Fruit fly (Drosophila melanogaster) whole organism, pupa: Measurements from ENCODE around the gene CG9213.

Source experiments
- CG10348 ChIP-seq: fragments of 200-800 bp; sonication (Bioruptor generic); IDR thresholded peaks from 2 replicates; pipeline ENCODE4 v1.3.6; 2022; ENCODE audit warnings: missing biosample characterization, missing genetic modification characterization
- CG12605 ChIP-seq: fragments of 200-800 bp; sonication (Bioruptor generic); IDR thresholded peaks from 2 replicates; pipeline ENCODE4 v1.3.6; 2022; ENCODE audit warnings: missing biosample characterization, missing genetic modification characterization
- CG13204 ChIP-seq: fragments of 200-800 bp; sonication (Bioruptor generic); optimal IDR thresholded peaks from 2 replicates; lab custom pipeline; 2018; ENCODE audit warnings: missing biosample characterization, mild to moderate bottlenecking, missing genetic modification characterization, moderate library complexity
- CG14655 ChIP-seq: fragments of 200-800 bp; sonication (Bioruptor generic); optimal IDR thresholded peaks from 3 replicates; lab custom pipeline; 2017; ENCODE audit warnings: mild to moderate bottlenecking, missing biosample characterization, missing genetic modification reagents, missing genetic modification characterization
- CG15710 ChIP-seq: fragments of 200-800 bp; sonication (Bioruptor generic); optimal IDR thresholded peaks from 2 replicates; lab custom pipeline; 2018; ENCODE audit warnings: missing biosample characterization, mild to moderate bottlenecking, missing genetic modification characterization, moderate library complexity
- CG17806 ChIP-seq: fragments of 200-800 bp; sonication (Bioruptor generic); optimal IDR thresholded peaks from 2 replicates; lab custom pipeline; 2018; ENCODE audit warnings: missing biosample characterization, mild to moderate bottlenecking, missing genetic modification characterization, moderate library complexity
- CG32121 ChIP-seq: fragments of 200-800 bp; sonication (Bioruptor generic); IDR thresholded peaks from 2 replicates; pipeline ENCODE4 v1.3.6; 2022; ENCODE audit warnings: missing biosample characterization, missing genetic modification characterization
- CG34367 ChIP-seq: fragments of 200-800 bp; sonication (Bioruptor generic); optimal IDR thresholded peaks from 2 replicates; lab custom pipeline; 2018; ENCODE audit warnings: missing biosample characterization, mild to moderate bottlenecking, missing genetic modification characterization
- CG4496 ChIP-seq: fragments of 200-800 bp; sonication (Bioruptor generic); IDR thresholded peaks from 3 replicates; pipeline ENCODE4 v1.3.6; 2022; ENCODE audit warnings: missing biosample characterization, missing genetic modification characterization
- CG8159 ChIP-seq: fragments of 200-800 bp; sonication (Bioruptor generic); optimal IDR thresholded peaks from 3 replicates; lab custom pipeline; 2018; ENCODE audit warnings: missing biosample characterization, mild to moderate bottlenecking, missing genetic modification characterization, moderate library complexity
- CG8301 ChIP-seq: fragments of 200-800 bp; sonication (Bioruptor generic); optimal IDR thresholded peaks from 2 replicates; lab custom pipeline; 2018; ENCODE audit warnings: missing biosample characterization, mild to moderate bottlenecking, missing genetic modification characterization
- CG9948 ChIP-seq: fragments of 200-800 bp; sonication (Bioruptor generic); optimal IDR thresholded peaks from 2 replicates; lab custom pipeline; 2018; ENCODE audit warnings: missing biosample characterization, mild to moderate bottlenecking, missing genetic modification characterization, moderate library complexity
- D1 ChIP-seq: fragments of 200-800 bp; sonication (Bioruptor generic); optimal IDR thresholded peaks from 2 replicates; lab custom pipeline; 2018; ENCODE audit warnings: missing biosample characterization, mild to moderate bottlenecking, missing genetic modification characterization, moderate library complexity
- EcR ChIP-seq: fragments of 200-800 bp; sonication (Bioruptor generic); optimal IDR thresholded peaks from 3 replicates; lab custom pipeline; 2019; ENCODE audit warnings: missing biosample characterization, missing genetic modification characterization, mild to moderate bottlenecking, moderate library complexity, missing genetic modification reagents
- Ets98B ChIP-seq: fragments of 200-800 bp; sonication (Bioruptor generic); IDR thresholded peaks from 2 replicates; pipeline ENCODE4 v1.3.6; 2022; ENCODE audit warnings: missing biosample characterization, missing genetic modification characterization
- Pif1A ChIP-seq: fragments of 200-800 bp; sonication (Bioruptor generic); optimal IDR thresholded peaks from 3 replicates; lab custom pipeline; 2016; ENCODE audit warnings: missing biosample characterization, missing genetic modification characterization
- Pif1B ChIP-seq: fragments of 200-800 bp; sonication (Bioruptor generic); optimal IDR thresholded peaks from 3 replicates; lab custom pipeline; 2016; ENCODE audit warnings: missing biosample characterization, missing genetic modification characterization
- Snoo ChIP-seq: fragments of 200-800 bp; sonication (Bioruptor generic); optimal IDR thresholded peaks from 3 replicates; lab custom pipeline; 2017; ENCODE audit warnings: missing biosample characterization, mild to moderate bottlenecking, missing genetic modification characterization, inconsistent platforms
- fd96Ca ChIP-seq: fragments of 200-800 bp; sonication (Bioruptor generic); IDR thresholded peaks from 3 replicates; pipeline ENCODE4 v1.3.6; 2022; ENCODE audit warnings: missing biosample characterization, missing genetic modification characterization
- gl ChIP-seq: fragments of 200-800 bp; sonication (Bioruptor generic); optimal IDR thresholded peaks from 2 replicates; lab custom pipeline; 2018; ENCODE audit warnings: missing biosample characterization, mild to moderate bottlenecking, missing genetic modification characterization
- rn ChIP-seq: fragments of 200-800 bp; sonication (Bioruptor generic); IDR thresholded peaks from 2 replicates; pipeline ENCODE4 v1.3.6; 2022; ENCODE audit warnings: missing biosample characterization, missing genetic modification characterization

Gene CG9213

DNA sequence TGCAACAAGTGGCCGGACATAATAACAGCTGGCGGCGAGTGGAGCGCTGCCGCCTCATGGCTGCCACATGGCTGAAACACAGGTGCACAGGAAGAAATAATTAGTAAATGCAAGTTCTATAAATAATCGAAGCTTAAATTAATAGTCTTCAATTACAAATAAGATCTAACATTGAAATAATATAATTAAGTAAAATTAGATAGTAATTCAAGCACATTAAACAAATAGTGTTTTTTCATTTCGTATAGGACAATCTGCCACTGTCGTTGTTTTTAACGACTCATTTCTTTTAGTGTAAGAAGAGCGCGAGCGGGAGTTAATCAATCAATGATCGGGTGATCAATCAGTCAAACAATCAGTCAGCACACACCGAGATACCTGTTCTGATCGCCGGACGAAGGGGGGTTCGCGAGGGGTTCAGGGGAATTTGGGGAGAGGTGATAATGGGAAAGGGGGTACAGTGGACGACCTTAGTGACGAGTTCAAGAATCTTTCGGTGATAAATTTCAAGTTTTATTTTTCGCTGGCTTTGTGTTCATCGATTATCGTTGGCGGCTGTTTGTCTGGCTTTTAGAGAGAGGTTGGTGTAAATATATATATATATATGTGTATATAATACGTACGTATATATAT lies 34.4 kb downstream of the CG9213 start:
- TF ChIP-seq fd96Ca (GFP tag; lab: Robert Waterston, UW) = no peak
- TF ChIP-seq CG32121 (GFP tag; lab: Robert Waterston, UW) = no peak
- no peak for TF ChIP-seq CG12605 (GFP tag; lab: Robert Waterston, UW)
- no peak for TF ChIP-seq CG8301 (tag; lab: Kevin White, UChicago)
- TF ChIP-seq CG14655 = no peak
- no peak for TF ChIP-seq Snoo
- peak; percentile 61 for TF ChIP-seq EcR (GFP tag; lab: Kevin White, UChicago)
- no peak for TF ChIP-seq CG4496
- no peak for TF ChIP-seq D1
- TF ChIP-seq CG34367 = no peak
- TF ChIP-seq CG17806 (tag; lab: Kevin White, UChicago) = no peak
- no peak for TF ChIP-seq CG13204 (GFP tag; lab: Kevin White, UChicago)
- peak; percentile 26 for TF ChIP-seq CG8159
- TF ChIP-seq Ets98B (GFP tag; lab: Robert Waterston, UW) = no peak
- TF ChIP-seq gl (tag; lab: Kevin White, UChicago) = no peak
- peak; percentile 0 for TF ChIP-seq CG15710 (tag; lab: Kevin White, UChicago)
- TF ChIP-seq CG10348 (GFP tag; lab: Robert Waterston, UW) = no peak

DNA sequence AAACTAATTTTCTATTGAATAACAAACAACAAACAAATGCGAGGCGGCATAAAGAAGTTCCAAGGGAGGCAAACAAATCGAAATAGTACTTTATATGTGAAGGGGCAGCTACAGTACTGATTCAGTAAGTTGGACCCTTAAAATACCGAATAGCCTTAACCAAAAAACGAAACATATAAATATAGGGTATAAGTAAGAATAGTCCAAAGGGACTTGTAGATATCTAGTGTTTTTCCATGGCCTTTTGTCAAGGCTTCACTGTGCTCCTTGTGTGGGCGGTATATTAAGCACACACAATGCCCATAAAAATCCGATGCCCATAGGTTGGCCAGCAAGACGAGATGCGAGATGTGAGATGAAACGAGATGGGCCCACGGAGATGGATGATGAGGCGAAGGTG lies 42.3 kb downstream of the CG9213 start:
- TF ChIP-seq CG9948 (tag; lab: Kevin White, UChicago) (no peak), rn (GFP tag; lab: Robert Waterston, UW) (no peak), CG12605 (GFP tag; lab: Robert Waterston, UW) (no peak), CG8159 (no peak), CG4496 (no peak), CG14655 (no peak), D1 (no peak), EcR (GFP tag; lab: Kevin White, UChicago) (no peak), Snoo (no peak), CG10348 (GFP tag; lab: Robert Waterston, UW) (no peak), Pif1A (GFP tag; lab: Kevin White, UChicago) (no peak), CG17806 (tag; lab: Kevin White, UChicago) (no peak), Pif1B (GFP tag; lab: Kevin White, UChicago) (no peak), CG15710 (tag; lab: Kevin White, UChicago) (no peak), CG34367 (no peak), CG13204 (GFP tag; lab: Kevin White, UChicago) (no peak), Ets98B (GFP tag; lab: Robert Waterston, UW) (no peak), gl (tag; lab: Kevin White, UChicago) (no peak)

dm6 chrX:15530369-15530768 lies 44.0 kb downstream of the CG9213 start:
- TF ChIP-seq CG9948 (tag; lab: Kevin White, UChicago) = peak; percentile 29
- TF ChIP-seq CG15710 (tag; lab: Kevin White, UChicago) = peak; percentile 57
- TF ChIP-seq fd96Ca (GFP tag; lab: Robert Waterston, UW) = no peak
- TF ChIP-seq Pif1B (GFP tag; lab: Kevin White, UChicago) = peak; percentile 41
- TF ChIP-seq CG17806 (tag; lab: Kevin White, UChicago) = peak; percentile 43
- peak; percentile 36 for TF ChIP-seq Pif1A (GFP tag; lab: Kevin White, UChicago)
- TF ChIP-seq CG12605 (GFP tag; lab: Robert Waterston, UW) = no peak
- TF ChIP-seq CG14655 = peak; percentile 19
- TF ChIP-seq Snoo = peak; percentile 46
- peak; percentile 66 for TF ChIP-seq CG8159
- no peak for TF ChIP-seq rn (GFP tag; lab: Robert Waterston, UW)
- TF ChIP-seq CG34367 = peak; percentile 22

DNA sequence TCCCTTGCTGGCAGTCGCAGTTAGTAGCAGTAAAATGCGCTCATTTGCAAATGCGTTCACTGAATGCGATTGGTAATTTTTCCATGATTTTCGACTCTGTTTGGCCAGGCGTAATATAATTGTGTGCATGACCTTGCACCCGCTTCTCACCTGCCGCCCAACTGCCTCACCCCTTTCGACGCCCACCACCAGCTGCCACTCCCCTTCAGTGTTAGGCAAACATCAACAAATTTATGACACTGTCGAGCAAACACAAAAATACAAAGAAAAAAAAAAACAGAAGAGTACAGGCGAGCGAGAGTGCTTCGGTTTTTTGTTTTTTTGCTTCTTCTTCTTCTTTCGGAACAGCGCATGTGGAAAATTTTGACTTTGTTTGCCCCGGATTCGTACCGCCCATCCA lies 44.4 kb downstream of the CG9213 start:
- no peak for TF ChIP-seq CG8301 (tag; lab: Kevin White, UChicago)
- TF ChIP-seq rn (GFP tag; lab: Robert Waterston, UW) = no peak
- TF ChIP-seq gl (tag; lab: Kevin White, UChicago) = no peak
- no peak for TF ChIP-seq Pif1B (GFP tag; lab: Kevin White, UChicago)
- no peak for TF ChIP-seq CG9948 (tag; lab: Kevin White, UChicago)

DNA sequence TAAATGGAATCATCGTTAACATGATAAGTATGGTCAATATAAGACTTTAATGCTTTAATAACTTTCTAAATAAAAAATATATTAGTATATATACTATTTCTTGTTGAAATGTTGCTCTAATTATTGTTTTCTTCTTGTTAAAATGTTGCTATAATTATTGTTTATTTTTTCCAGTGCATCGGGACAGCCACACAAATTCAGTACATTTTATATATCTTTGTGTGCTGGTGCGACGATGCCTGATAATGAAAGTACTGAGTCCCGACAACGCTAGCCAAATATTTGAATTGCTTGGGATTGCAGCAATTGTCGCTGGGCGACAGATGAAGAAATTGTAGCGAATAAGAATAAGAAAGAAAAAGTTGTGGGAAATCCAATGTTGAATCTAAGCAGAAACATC lies 45.1 kb downstream of the CG9213 start:
- TF ChIP-seq gl (tag; lab: Kevin White, UChicago) = no peak
- peak; percentile 28 for TF ChIP-seq CG17806 (tag; lab: Kevin White, UChicago)
- no peak for TF ChIP-seq Pif1B (GFP tag; lab: Kevin White, UChicago)
- TF ChIP-seq Snoo = no peak
- no peak for TF ChIP-seq Ets98B (GFP tag; lab: Robert Waterston, UW)
- TF ChIP-seq CG9948 (tag; lab: Kevin White, UChicago) = peak; percentile 22
- TF ChIP-seq CG10348 (GFP tag; lab: Robert Waterston, UW) = no peak
- no peak for TF ChIP-seq CG14655
- TF ChIP-seq CG15710 (tag; lab: Kevin White, UChicago) = peak; percentile 24
- no peak for TF ChIP-seq Pif1A (GFP tag; lab: Kevin White, UChicago)
- no peak for TF ChIP-seq fd96Ca (GFP tag; lab: Robert Waterston, UW)
- peak; percentile 51 for TF ChIP-seq CG8159
- TF ChIP-seq rn (GFP tag; lab: Robert Waterston, UW) = no peak
- no peak for TF ChIP-seq CG13204 (GFP tag; lab: Kevin White, UChicago)
- TF ChIP-seq CG4496 = no peak
- TF ChIP-seq CG34367 = no peak
- no peak for TF ChIP-seq CG12605 (GFP tag; lab: Robert Waterston, UW)
- no peak for TF ChIP-seq CG8301 (tag; lab: Kevin White, UChicago)
- no peak for TF ChIP-seq EcR (GFP tag; lab: Kevin White, UChicago)
- no peak for TF ChIP-seq CG32121 (GFP tag; lab: Robert Waterston, UW)
